Worm (Caenorhabditis elegans) whole organism, late embryonic: ENCODE measurements around the gene pes-1.

Experiments used
- C08G9.2 ChIP-seq: sonication (generic microtip); optimal IDR thresholded peaks from 2 replicates; lab custom pipeline; 2016; ENCODE audit warnings: mild to moderate bottlenecking, missing genetic modification characterization, moderate library complexity, missing compliant biosample characterization
- C38D4.7 ChIP-seq: fragments of 200-800 bp; sonication (Bioruptor generic); optimal IDR thresholded peaks from 2 replicates; lab custom pipeline; 2018; ENCODE audit warnings: mild to moderate bottlenecking, missing genetic modification characterization, moderate library complexity, missing compliant biosample characterization
- F13H6.1 ChIP-seq: sonication (generic microtip); optimal IDR thresholded peaks from 2 replicates; lab custom pipeline; 2016; ENCODE audit warnings: missing genetic modification characterization, missing compliant biosample characterization
- K09A11.1 ChIP-seq: sonication (generic microtip); optimal IDR thresholded peaks from 2 replicates; lab custom pipeline; 2017; ENCODE audit warnings: antibody characterized with exemption, mild to moderate bottlenecking, missing genetic modification characterization, missing compliant biosample characterization; ENCODE audit not compliant: insufficient read depth
- T23F11.4 ChIP-seq: fragments of 200-800 bp; sonication (Bioruptor generic); optimal IDR thresholded peaks from 2 replicates; lab custom pipeline; 2018; ENCODE audit warnings: mild to moderate bottlenecking, missing genetic modification characterization, missing compliant biosample characterization
- Y22D7AL.16 ChIP-seq: sonication (generic microtip); optimal IDR thresholded peaks from 2 replicates; lab custom pipeline; 2016; ENCODE audit warnings: missing genetic modification characterization, missing compliant biosample characterization
- ceh-14 ChIP-seq: sonication (generic microtip); optimal IDR thresholded peaks from 2 replicates; lab custom pipeline; 2016; ENCODE audit warnings: missing genotype, missing genetic modification characterization, missing compliant biosample characterization
- ceh-22 ChIP-seq: sonication (generic microtip); optimal IDR thresholded peaks from 2 replicates; lab custom pipeline; 2017; ENCODE audit warnings: missing biosample characterization, missing genetic modification characterization
- ceh-30 ChIP-seq: fragments of 150-350 bp; optimal IDR thresholded peaks from 2 replicates; lab custom pipeline; 2014; ENCODE audit warnings: missing biosample characterization, missing genetic modification characterization
- ceh-34 ChIP-seq: sonication (generic microtip); optimal IDR thresholded peaks from 2 replicates; lab custom pipeline; 2016; ENCODE audit warnings: mild to moderate bottlenecking, missing genetic modification characterization, missing compliant biosample characterization
- ceh-45 ChIP-seq: fragments of 200-800 bp; sonication (Bioruptor generic); IDR thresholded peaks from 2 replicates; pipeline ENCODE4 v1.3.6; 2022; ENCODE audit warnings: missing genetic modification reagents, missing genetic modification characterization, missing compliant biosample characterization
- ceh-48 ChIP-seq: sonication (generic microtip); optimal IDR thresholded peaks from 2 replicates; lab custom pipeline; 2016; ENCODE audit warnings: missing genetic modification characterization, inconsistent platforms, missing compliant biosample characterization
- ceh-9 ChIP-seq: sonication (generic microtip); optimal IDR thresholded peaks from 2 replicates; lab custom pipeline; 2016; ENCODE audit warnings: mild to moderate bottlenecking, missing genetic modification characterization, inconsistent platforms, missing compliant biosample characterization
- che-1 ChIP-seq: sonication (generic microtip); optimal IDR thresholded peaks from 2 replicates; lab custom pipeline; 2016; ENCODE audit warnings: mild to moderate bottlenecking, missing genetic modification characterization, missing compliant biosample characterization
- dve-1 ChIP-seq: sonication (generic microtip); optimal IDR thresholded peaks from 2 replicates; lab custom pipeline; 2017; ENCODE audit warnings: antibody characterized with exemption, mild to moderate bottlenecking, missing genetic modification characterization, missing compliant biosample characterization
- elt-4 ChIP-seq: sonication (generic microtip); optimal IDR thresholded peaks from 2 replicates; lab custom pipeline; 2016; ENCODE audit warnings: missing genetic modification characterization, missing compliant biosample characterization
- eyg-1 ChIP-seq: sonication (generic microtip); optimal IDR thresholded peaks from 2 replicates; lab custom pipeline; 2016; ENCODE audit warnings: missing genotype, missing genetic modification characterization, missing compliant biosample characterization
- fkh-10 ChIP-seq: fragments of 150-350 bp; optimal IDR thresholded peaks from 2 replicates; lab custom pipeline; 2014; ENCODE audit warnings: missing biosample characterization, missing genetic modification reagents, missing genetic modification characterization
- fkh-6 ChIP-seq: sonication (generic microtip); optimal IDR thresholded peaks from 2 replicates; lab custom pipeline; 2016; ENCODE audit warnings: missing genetic modification characterization, missing compliant biosample characterization
- hlh-13 ChIP-seq: fragments of 200-800 bp; sonication (Bioruptor generic); optimal IDR thresholded peaks from 2 replicates; lab custom pipeline; 2018; ENCODE audit warnings: mild to moderate bottlenecking, missing genetic modification characterization, missing compliant biosample characterization
- hlh-8 ChIP-seq: sonication (generic microtip); optimal IDR thresholded peaks from 2 replicates; lab custom pipeline; 2016; ENCODE audit warnings: missing genotype, missing genetic modification characterization, missing compliant biosample characterization
- lim-6 ChIP-seq: sonication (generic microtip); optimal IDR thresholded peaks from 2 replicates; lab custom pipeline; 2016; ENCODE audit warnings: missing genetic modification characterization, missing compliant biosample characterization
- nfya-1 ChIP-seq: sonication (generic microtip); optimal IDR thresholded peaks from 2 replicates; lab custom pipeline; 2017; ENCODE audit warnings: missing genetic modification characterization, mild to moderate bottlenecking, missing compliant biosample characterization, antibody characterized with exemption, moderate library complexity
- npax-4 ChIP-seq: sonication (generic microtip); optimal IDR thresholded peaks from 2 replicates; lab custom pipeline; 2016; ENCODE audit warnings: missing genetic modification characterization, missing compliant biosample characterization
- pax-1 ChIP-seq: fragments of 150-350 bp; optimal IDR thresholded peaks from 2 replicates; lab custom pipeline; 2014; ENCODE audit warnings: missing biosample characterization, missing genetic modification characterization
- pha-2 ChIP-seq: sonication (generic microtip); optimal IDR thresholded peaks from 2 replicates; lab custom pipeline; 2017; ENCODE audit warnings: mild to moderate bottlenecking, missing genetic modification characterization, missing compliant biosample characterization
- pqm-1 ChIP-seq: sonication (generic microtip); optimal IDR thresholded peaks from 2 replicates; lab custom pipeline; 2016; ENCODE audit warnings: missing genetic modification characterization, missing compliant biosample characterization
- ref-2 ChIP-seq: sonication (generic microtip); optimal IDR thresholded peaks from 2 replicates; lab custom pipeline; 2016; ENCODE audit warnings: missing genetic modification characterization, missing compliant biosample characterization
- sdc-2 ChIP-seq: sonication (generic microtip); optimal IDR thresholded peaks from 2 replicates; lab custom pipeline; 2016; ENCODE audit warnings: missing genotype, missing genetic modification characterization, missing compliant biosample characterization
- sox-2 ChIP-seq: fragments of 200-800 bp; sonication (Bioruptor generic); IDR thresholded peaks from 2 replicates; pipeline ENCODE4 v1.3.6; 2022; ENCODE audit warnings: missing genetic modification reagents, missing genetic modification characterization, missing compliant biosample characterization
- tbx-2 ChIP-seq: sonication (generic microtip); optimal IDR thresholded peaks from 2 replicates; lab custom pipeline; 2016; ENCODE audit warnings: missing genetic modification characterization, missing compliant biosample characterization
- tbx-7 ChIP-seq: sonication (generic microtip); optimal IDR thresholded peaks from 2 replicates; lab custom pipeline; 2016; ENCODE audit warnings: missing genotype, missing genetic modification characterization, missing compliant biosample characterization
- ttx-3 ChIP-seq: sonication (generic microtip); optimal IDR thresholded peaks from 2 replicates; lab custom pipeline; 2016; ENCODE audit warnings: missing genetic modification reagents, missing genetic modification characterization, missing compliant biosample characterization
- unc-42 ChIP-seq: sonication (generic microtip); optimal IDR thresholded peaks from 2 replicates; lab custom pipeline; 2016; ENCODE audit warnings: missing genotype, missing genetic modification characterization, missing compliant biosample characterization
- unc-86 ChIP-seq: sonication (generic microtip); optimal IDR thresholded peaks from 2 replicates; lab custom pipeline; 2016; ENCODE audit warnings: missing genetic modification characterization, missing compliant biosample characterization
- ztf-16 ChIP-seq: sonication (generic microtip); optimal IDR thresholded peaks from 2 replicates; lab custom pipeline; 2017; ENCODE audit warnings: missing genetic modification characterization, missing compliant biosample characterization

Gene pes-1

ce11 chrIV:4993128-4993527, 9.4 kb upstream of the pes-1 start:
- TF ChIP-seq dve-1 (tag; lab: Kevin White, UChicago), result no peak
- no peak for TF ChIP-seq nfya-1
- no peak for TF ChIP-seq fkh-6 (tag; lab: Kevin White, UChicago)
- no peak for TF ChIP-seq lim-6
- no peak for TF ChIP-seq sox-2 (GFP tag; lab: Robert Waterston, UW)
- no peak for TF ChIP-seq K09A11.1 (tag; lab: Kevin White, UChicago)
- TF ChIP-seq F13H6.1 (tag; lab: Kevin White, UChicago), result no peak
- TF ChIP-seq T23F11.4 (GFP tag; lab: Kevin White, UChicago), result no peak
- no peak for TF ChIP-seq C08G9.2 (tag; lab: Kevin White, UChicago)
- no peak for TF ChIP-seq hlh-8 (tag; lab: Kevin White, UChicago)
- no peak for TF ChIP-seq sdc-2 (tag; lab: Kevin White, UChicago)
- no peak for TF ChIP-seq ceh-30 (tag; lab: Kevin White, UChicago)
- TF ChIP-seq ceh-14, result no peak
- no peak for TF ChIP-seq fkh-10 (GFP tag; lab: Kevin White, UChicago)
- no peak for TF ChIP-seq pha-2 (tag; lab: Kevin White, UChicago)
- no peak for TF ChIP-seq elt-4 (tag; lab: Kevin White, UChicago)
- no peak for TF ChIP-seq ttx-3 (tag; lab: Kevin White, UChicago)
- no peak for TF ChIP-seq npax-4 (tag; lab: Kevin White, UChicago)
- TF ChIP-seq ztf-16 (tag; lab: Kevin White, UChicago), result no peak
- TF ChIP-seq Y22D7AL.16 (tag; lab: Kevin White, UChicago), result no peak

- no peak for TF ChIP-seq nfya-1
- no peak for TF ChIP-seq tbx-7
- no peak for TF ChIP-seq dve-1 (tag; lab: Kevin White, UChicago)
- no peak for TF ChIP-seq ceh-22 (tag; lab: Kevin White, UChicago)
- TF ChIP-seq ref-2 (tag; lab: Kevin White, UChicago), result no peak
- TF ChIP-seq unc-86 (tag; lab: Kevin White, UChicago), result no peak
- TF ChIP-seq ttx-3 (tag; lab: Kevin White, UChicago), result no peak
- TF ChIP-seq elt-4 (tag; lab: Kevin White, UChicago), result no peak
- TF ChIP-seq che-1 (tag; lab: Kevin White, UChicago), result no peak
- no peak for TF ChIP-seq npax-4 (tag; lab: Kevin White, UChicago)
- no peak for TF ChIP-seq pax-1 (tag; lab: Kevin White, UChicago)
- no peak for TF ChIP-seq C38D4.7 (GFP tag; lab: Kevin White, UChicago)
- TF ChIP-seq sdc-2 (tag; lab: Kevin White, UChicago), result no peak
Measured at ce11 chrIV:4995842-4996241, 6.7 kb upstream of the pes-1 start, which contains the start of gene ssq-2. Gene ssq-2, plus strand, starts transcription at chrIV:4996142.

ce11 chrIV:4996956-4997355, 5.6 kb upstream of the pes-1 start:
- TF ChIP-seq hlh-13 (GFP tag; lab: Kevin White, UChicago) (no peak), ref-2 (tag; lab: Kevin White, UChicago) (peak; percentile 4)

- TF ChIP-seq tbx-2 (tag; lab: Kevin White, UChicago) (no peak), ceh-9 (no peak), ceh-45 (GFP tag; lab: Robert Waterston, UW) (no peak), ceh-48 (no peak), eyg-1 (no peak), pqm-1 (tag; lab: Kevin White, UChicago) (no peak), ceh-34 (tag; lab: Kevin White, UChicago) (no peak), unc-42 (tag; lab: Kevin White, UChicago) (no peak), pha-2 (tag; lab: Kevin White, UChicago) (no peak)
Measured at ce11 chrIV:5005154-5005553, 2.6 kb downstream of the pes-1 start.
